Fruit fly (Drosophila melanogaster) S2 (cell line): ENCODE results near the gene Axs.

Source experiments
- CG8478 ChIP-seq: fragments of >200 bp; optimal IDR thresholded peaks from 2 replicates; lab custom pipeline; 2018
- CTCF ChIP-seq, 2 experiments: fragments of >200 bp; optimal IDR thresholded peaks; 2 replicates each; lab custom pipeline; 2018

Gene Axs

DNA sequence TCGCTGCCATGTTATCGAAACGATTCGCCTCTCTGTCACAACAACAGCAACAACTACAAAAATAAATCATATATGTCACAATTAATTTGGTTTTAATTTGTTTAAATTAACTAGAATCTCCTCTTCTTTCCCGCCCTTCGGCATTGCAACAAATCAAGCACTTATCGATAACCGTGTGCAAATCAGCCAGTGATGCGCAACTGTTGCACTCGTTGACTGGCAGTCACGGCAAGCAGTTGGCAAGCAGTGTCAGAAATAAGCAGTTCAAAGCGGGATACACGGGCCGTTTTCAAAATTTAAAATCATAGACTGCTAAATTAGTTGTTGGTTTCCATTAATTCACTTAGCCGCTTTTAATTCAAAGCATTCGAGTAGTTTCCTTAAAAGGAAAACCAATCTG, at the start of gene Axs:
TSS of gene Axs (minus strand) at position 131 of the 400 bp plus-strand sequence.
- TF ChIP-seq CTCF (optimal IDR thresholded peaks at IDR 0.05; lab: Kevin White, UChicago): peak; percentile 31 to 49
- no peak for TF ChIP-seq CG8478 (lab: Kevin White, UChicago)

DNA sequence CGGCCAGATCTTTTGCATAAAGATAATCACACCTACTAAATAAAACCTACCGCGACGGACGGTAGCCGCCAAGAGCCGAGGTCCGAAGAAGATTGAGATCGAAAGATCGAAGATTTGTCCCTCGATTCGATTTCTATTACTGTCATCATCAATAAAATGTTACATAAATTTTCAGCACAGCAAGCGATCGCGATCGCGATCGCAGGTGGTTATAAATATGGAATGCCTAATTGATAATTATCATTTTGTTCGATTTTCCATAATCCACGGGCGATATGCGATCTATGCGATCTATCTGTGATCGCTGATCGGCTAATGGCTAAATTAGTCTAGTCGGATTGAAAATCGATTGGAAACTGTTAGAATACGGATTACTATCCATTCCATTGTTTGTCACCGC, 49.5 kb upstream of the Axs start:
- TF ChIP-seq CTCF (optimal IDR thresholded peaks at IDR 0.05; lab: Kevin White, UChicago): no peak
- no peak for TF ChIP-seq CG8478 (lab: Kevin White, UChicago)

DNA sequence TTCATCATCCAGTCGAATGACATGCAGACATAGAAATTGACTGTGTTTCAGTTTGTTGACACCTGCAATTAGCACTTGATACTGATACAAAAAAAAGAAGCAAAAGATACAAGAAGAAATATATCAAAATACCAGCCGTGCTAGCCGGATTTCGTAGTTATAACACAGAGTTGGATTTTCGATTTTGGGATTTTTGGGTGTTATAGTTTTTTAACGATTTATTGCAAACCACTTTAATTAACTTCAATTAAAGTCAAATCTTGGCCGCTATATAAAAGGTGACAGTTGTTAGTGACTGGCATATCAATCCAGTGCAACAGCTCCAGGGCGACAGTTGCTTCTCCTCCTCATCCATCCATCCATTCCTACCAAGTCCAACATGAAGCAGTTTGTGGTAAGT, 47.1 kb upstream of the Axs start, which contains the start of gene TwdlX:
TSS of gene TwdlX (plus strand) at position 301 of the 400 bp plus-strand sequence.
- no peak for TF ChIP-seq CG8478 (lab: Kevin White, UChicago)
- TF ChIP-seq CTCF (optimal IDR thresholded peaks at IDR 0.05; lab: Kevin White, UChicago): no peak

DNA sequence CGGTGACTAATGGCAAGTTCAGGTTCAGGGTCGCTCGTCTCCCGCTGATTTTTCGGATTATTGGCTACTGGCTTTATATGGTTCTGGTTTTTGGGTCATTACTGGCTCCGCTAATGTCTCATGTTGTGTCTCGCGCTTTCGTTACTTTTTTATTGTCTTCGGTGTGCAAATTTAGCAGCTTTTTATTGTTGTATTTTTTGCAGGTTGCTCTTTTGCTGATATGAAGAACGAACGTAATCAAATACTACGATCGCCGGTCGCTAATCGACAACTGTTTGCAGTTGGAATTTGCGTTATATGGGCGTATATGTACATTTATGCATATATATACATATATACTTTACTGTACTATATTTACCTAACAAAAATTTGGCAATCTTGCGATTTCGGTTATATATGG, 40.8 kb upstream of the Axs start:
- TF ChIP-seq CG8478 (lab: Kevin White, UChicago) (no peak), CTCF (optimal IDR thresholded peaks at IDR 0.05; lab: Kevin White, UChicago) (no peak)

DNA sequence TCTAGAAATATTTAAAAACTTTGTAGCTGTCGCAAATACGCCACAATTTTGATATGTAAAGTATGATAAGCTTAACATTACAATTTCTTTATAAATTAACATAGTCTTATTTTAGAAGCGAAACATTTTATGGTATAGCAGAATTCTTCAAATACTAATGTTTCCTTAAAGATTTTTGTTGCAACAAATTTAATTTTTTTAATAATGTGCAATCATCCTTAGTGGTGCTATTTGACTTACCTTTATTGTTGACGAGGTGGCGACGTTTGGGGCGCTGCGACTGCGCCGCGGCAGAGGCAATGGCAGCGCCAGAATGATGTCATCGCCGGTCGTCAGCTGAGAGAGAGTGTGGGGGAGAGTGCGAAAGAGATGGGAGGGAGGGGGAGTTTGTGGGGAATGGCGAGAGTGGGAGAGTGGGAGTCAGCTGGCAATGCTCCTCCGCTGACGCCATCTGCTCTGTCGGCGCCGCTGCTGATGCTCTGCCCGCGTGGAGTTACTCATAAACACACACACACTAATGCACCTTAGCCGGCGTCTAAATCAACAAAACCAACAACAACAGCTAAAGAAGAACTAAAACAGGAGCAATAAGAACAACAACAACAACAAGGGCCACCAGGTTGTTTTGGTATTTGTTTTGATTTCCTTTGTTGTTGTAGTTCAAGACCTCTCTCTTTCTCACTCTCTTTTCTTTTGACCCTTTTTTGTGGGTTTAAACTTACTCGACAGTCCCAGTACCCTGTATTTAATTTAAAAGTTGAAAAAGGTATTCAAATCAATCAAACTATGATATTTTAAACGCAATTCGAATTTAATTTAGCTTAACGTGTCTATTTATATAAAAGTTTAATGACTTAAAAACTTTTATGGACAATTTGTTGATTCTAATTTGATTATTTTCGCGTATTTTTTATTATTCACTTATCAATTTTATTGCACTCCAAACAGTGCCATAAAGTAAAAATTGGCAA, 39.8 kb upstream of the Axs start:
- TF ChIP-seq CTCF (optimal IDR thresholded peaks at IDR 0.05; lab: Kevin White, UChicago) (no peak), CG8478 (lab: Kevin White, UChicago) (no peak)

DNA sequence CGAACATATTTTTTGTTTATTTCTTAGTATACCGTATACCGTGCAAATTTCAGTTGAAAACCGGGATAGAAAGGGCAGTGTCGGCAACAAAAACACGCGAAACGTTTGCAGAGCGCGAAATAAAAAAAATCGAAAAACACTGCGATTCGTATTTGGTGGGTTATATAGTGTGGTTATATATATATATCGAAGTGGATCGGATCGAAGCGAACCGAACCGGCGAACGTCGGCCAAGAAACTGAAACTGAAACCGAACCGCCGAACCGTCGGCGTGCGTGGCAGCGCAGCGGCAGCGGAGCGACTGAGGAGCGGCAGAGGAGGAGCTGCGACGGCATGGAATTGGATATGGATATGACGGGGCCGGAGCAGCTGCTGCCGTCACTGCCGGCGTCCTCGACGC, 37.5 kb upstream of the Axs start, which contains the start of the genes CG32572 and CG34325:
TSS of gene CG32572 (plus strand) at position 16 of the 400 bp plus-strand sequence.
TSS of gene CG34325 (minus strand) at position 244 of the 400 bp plus-strand sequence.
- TF ChIP-seq CG8478 (lab: Kevin White, UChicago): no peak
- no peak for TF ChIP-seq CTCF (optimal IDR thresholded peaks at IDR 0.05; lab: Kevin White, UChicago)

DNA sequence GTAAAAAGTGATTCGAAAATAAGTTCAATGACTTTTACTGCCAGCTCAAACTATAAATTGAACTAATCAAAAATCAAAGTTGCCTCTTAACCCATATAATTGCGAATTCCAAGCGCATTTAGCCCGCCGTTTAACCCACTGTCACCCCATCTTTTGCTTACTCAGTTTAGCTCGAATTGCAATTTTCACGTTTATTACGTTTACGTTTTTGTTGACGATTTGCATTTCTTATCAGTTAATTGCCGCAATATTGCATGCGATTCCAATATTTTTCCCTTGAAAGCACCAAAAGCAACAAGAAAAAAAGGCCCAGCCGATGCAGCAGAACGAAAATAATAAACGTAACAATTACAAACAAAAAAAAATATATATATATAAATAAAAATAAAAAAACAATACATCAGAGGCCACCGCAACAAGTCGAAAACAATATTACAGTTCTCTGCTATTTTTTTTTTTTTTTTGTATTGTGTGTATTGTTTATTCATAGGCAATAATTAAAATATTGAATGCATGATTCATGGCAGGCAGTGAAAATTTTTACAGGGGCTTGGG, 34.6 kb upstream of the Axs start:
- TF ChIP-seq CG8478 (lab: Kevin White, UChicago) (no peak), CTCF (optimal IDR thresholded peaks at IDR 0.05; lab: Kevin White, UChicago) (no peak)

DNA sequence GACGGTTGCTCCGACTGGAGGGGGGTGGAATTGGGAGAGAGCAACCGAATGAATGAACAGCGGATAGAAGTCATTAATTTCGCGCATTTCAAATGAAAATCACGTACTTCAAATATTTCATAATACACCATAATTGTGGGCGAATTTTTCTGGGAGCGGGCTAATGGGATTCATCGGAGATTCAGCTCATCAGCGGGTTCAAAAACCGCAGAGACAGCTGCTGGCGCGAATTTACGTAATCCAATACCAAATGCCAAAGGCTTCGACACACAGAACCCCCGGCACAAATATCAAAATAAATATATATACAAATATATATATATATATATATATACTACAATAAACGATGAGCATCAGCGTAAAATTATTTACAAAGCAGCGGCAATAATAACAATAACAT, 33.0 kb upstream of the Axs start:
- no peak for TF ChIP-seq CTCF (optimal IDR thresholded peaks at IDR 0.05; lab: Kevin White, UChicago)
- TF ChIP-seq CG8478 (lab: Kevin White, UChicago): no peak

DNA sequence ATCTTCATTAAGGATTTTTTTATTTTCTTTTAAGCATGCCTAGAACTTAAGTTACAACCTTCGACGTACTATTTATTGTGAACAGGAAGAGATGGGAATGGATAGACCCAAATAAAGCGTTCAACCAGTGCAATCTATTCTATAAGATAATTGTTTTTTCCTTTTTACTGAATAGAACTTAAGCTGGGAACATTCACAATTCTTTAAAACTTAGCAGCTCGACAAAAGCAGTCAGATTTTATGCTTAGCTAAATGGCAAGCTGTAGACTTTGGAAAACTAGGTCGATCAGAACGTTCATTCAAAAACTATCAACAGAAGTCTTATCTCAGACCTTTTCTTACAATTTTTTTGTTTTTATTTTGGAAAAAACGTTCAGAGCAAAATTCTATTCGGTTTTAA, 27.3 kb upstream of the Axs start, which contains the start of gene CG13008:
TSS of gene CG13008 (plus strand) at position 301 of the 400 bp plus-strand sequence.
- TF ChIP-seq CG8478 (lab: Kevin White, UChicago): no peak
- TF ChIP-seq CTCF (optimal IDR thresholded peaks at IDR 0.05; lab: Kevin White, UChicago): no peak

DNA sequence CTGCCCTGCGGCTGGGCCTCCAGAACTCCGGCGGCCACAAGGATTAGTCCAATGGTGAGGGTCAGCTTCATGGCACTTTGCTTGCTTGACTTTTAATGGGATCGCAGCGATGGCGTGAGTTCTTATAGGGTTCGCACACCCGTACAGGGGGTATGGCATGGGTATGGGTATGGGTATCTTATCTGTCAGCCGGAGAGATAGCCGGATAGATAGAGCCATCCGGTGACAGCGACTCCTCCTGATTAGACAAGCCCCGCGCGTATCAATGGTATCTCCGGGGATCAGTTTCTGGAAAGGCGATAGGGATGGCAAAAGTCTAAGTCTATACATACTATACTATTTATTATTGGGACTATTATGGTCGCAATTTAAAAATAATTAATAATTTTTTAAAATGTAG, 23.1 kb upstream of the Axs start, which contains the start of gene CG9672:
TSS of gene CG9672 (minus strand) at position 101 of the 400 bp plus-strand sequence.
- TF ChIP-seq CG8478 (lab: Kevin White, UChicago) (no peak), CTCF (optimal IDR thresholded peaks at IDR 0.05; lab: Kevin White, UChicago) (no peak)

DNA sequence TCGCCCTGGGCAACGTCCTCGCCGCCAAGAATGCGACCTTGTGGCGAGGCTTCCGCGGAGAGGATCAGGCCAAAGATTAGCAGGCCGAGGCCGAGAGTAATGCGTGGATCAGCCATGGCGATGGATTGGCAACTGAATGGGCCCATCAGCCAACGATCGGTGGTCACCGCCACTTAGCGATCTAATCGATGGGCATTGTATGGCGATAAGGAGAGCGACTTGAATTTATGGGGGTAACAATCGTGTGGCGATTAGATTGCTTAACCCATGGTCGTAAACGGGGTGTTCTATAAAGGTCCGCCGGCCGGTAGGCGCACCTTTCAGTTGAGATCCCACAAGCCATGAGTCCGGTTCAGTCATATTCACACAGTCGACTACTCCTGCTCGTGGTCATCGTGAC, 20.1 kb upstream of the Axs start, which contains the start of the genes CG9673 and CG4653:
TSS of gene CG9673 (minus strand) at position 138 of the 400 bp plus-strand sequence.
TSS of gene CG4653 (plus strand) at position 335 of the 400 bp plus-strand sequence.
- no peak for TF ChIP-seq CG8478 (lab: Kevin White, UChicago)
- no peak for TF ChIP-seq CTCF (optimal IDR thresholded peaks at IDR 0.05; lab: Kevin White, UChicago)

DNA sequence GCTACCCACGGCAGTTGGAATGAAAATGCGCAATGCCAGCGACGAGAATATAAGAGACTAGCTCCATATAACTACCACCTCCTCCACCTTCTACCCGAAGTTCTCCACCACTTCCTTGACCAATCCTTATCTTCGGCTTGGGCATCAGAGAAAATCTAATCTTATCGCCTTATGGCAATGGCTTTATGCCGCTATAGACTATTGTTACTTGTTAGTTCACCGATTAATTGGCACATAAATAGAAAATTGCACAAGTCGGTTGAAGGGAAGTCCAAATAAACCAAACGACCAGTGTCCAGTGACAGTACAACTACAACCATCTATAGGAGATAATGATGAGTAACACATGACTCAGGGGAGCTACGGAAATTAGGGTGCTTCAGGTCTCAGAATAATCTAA, 18.2 kb upstream of the Axs start, which contains the start of gene sphe:
TSS of gene sphe (minus strand) at position 32 of the 400 bp plus-strand sequence.
- TF ChIP-seq CG8478 (lab: Kevin White, UChicago): no peak

DNA sequence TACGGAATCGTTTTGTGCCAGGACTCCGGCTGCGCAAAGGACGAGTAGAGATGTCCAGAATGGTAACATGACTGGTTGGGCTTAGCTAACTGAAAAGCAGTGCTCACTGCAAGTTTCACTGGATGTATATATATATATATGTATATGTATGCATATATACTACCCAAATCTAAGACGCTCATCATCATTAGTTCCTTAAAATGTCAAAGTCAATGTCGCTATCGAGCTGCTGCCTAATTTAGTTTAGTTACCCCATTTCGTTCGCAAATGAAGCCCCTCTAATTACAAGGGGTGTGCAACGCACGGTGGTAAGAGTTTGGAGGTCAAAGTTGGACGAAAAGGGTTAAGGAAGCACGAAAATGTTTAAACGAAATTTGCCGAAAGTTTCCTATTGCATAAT, 16.4 kb upstream of the Axs start, which contains the start of gene CG9676:
TSS of gene CG9676 (minus strand) at position 101 of the 400 bp plus-strand sequence.
- TF ChIP-seq CTCF (optimal IDR thresholded peaks at IDR 0.05; lab: Kevin White, UChicago): no peak
- no peak for TF ChIP-seq CG8478 (lab: Kevin White, UChicago)

DNA sequence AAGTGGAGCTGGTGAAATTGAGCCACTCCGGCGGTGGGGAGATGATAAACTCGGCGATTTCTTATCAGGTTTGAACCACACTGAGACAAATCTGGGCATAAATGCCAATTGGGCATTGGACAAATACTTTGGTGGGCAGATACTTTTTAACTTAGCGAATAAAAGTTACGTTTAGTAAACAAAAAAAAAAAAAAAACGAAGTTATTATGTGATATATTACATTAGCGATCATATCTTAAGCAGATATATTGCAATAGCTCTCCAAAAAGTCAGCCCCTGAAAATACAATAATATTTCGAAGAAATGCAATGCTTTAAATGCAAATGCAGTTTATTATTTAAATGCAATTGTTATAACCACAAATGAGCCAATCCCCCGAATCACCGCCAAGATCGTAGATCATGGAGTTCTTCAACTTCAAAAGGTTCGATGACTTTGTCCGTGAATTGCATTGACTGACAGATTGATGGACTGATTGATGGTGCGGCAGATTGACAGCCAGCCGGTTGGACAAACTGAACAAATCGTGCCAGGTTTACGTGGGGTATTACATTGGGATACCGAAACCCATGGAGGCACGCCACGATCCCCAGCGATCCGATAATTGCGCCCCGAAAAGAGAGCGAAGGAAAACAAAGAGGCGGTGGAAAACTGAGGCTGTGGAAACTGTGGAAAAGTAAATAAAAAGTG, 14.3 kb upstream of the Axs start:
- TF ChIP-seq CTCF (optimal IDR thresholded peaks at IDR 0.05; lab: Kevin White, UChicago) (no peak), CG8478 (lab: Kevin White, UChicago) (no peak)
